Worm (Caenorhabditis elegans): ENCODE results near the gene hut-1.

- no peak for TF ChIP-seq ceh-9 (tag; optimal IDR thresholded peaks at IDR 0.05)
- no peak for TF ChIP-seq skn-1 (tag; optimal IDR thresholded peaks at IDR 0.05)
- no peak for TF ChIP-seq ama-1 (optimal IDR thresholded peaks at IDR 0.05)
Observed at ce11 chrIII:12743515-12743914, 32.2 kb downstream of the hut-1 start.

All from whole organism, L3 larva.